Worm (Caenorhabditis elegans) whole organism, young adult: Measurements from ENCODE around the gene cylc-1.

Experiments used
- B0019.2 ChIP-seq: fragments of 200-800 bp; sonication (Bioruptor generic); conservative IDR thresholded peaks from 2 replicates; pipeline ENCODE4 v1.3.6; 2022; ENCODE audit warnings: missing genetic modification reagents, missing genetic modification characterization, missing compliant biosample characterization
- B0035.1 ChIP-seq: sonication (generic microtip); optimal IDR thresholded peaks from 2 replicates; lab custom pipeline; 2016; ENCODE audit warnings: missing genetic modification characterization, mild to moderate bottlenecking, missing compliant biosample characterization, missing genotype, missing genetic modification reagents
- F22D6.2 ChIP-seq: sonication (generic microtip); optimal IDR thresholded peaks from 2 replicates; lab custom pipeline; 2016; ENCODE audit warnings: mild to moderate bottlenecking, missing genetic modification characterization, missing compliant biosample characterization
- F23B12.7 ChIP-seq: sonication (generic microtip); optimal IDR thresholded peaks from 2 replicates; lab custom pipeline; 2017; ENCODE audit warnings: missing genetic modification characterization, mild to moderate bottlenecking, missing compliant biosample characterization, antibody characterized with exemption, moderate library complexity; ENCODE audit not compliant: insufficient read depth
- F37B4.10 ChIP-seq: fragments of 200-800 bp; sonication (Bioruptor generic); IDR thresholded peaks from 2 replicates; pipeline ENCODE4 v1.3.6; 2022; ENCODE audit warnings: missing genetic modification characterization, missing compliant biosample characterization
- K12H6.12 ChIP-seq: fragments of 200-800 bp; sonication (Bioruptor generic); optimal IDR thresholded peaks from 2 replicates; lab custom pipeline; 2018; ENCODE audit warnings: mild to moderate bottlenecking, missing genetic modification characterization, missing compliant biosample characterization
- Y53F4B.3 ChIP-seq: fragments of 200-800 bp; sonication (Bioruptor generic); IDR thresholded peaks from 2 replicates; pipeline ENCODE4 v1.3.6; 2022; ENCODE audit warnings: missing genetic modification reagents, missing genetic modification characterization, missing compliant biosample characterization
- Y53G8AR.9 ChIP-seq: fragments of 200-800 bp; sonication (Bioruptor generic); conservative IDR thresholded peaks from 2 replicates; pipeline ENCODE4 v1.3.6; 2022; ENCODE audit warnings: missing genetic modification reagents, missing genetic modification characterization, missing compliant biosample characterization
- Y67H2A.10 ChIP-seq: fragments of 200-800 bp; sonication (Bioruptor generic); conservative IDR thresholded peaks from 2 replicates; pipeline ENCODE4 v1.3.6; 2022; ENCODE audit warnings: missing genetic modification reagents, missing genetic modification characterization, missing compliant biosample characterization
- Y79H2A.3 ChIP-seq: fragments of 200-800 bp; sonication (Bioruptor generic); conservative IDR thresholded peaks from 2 replicates; pipeline ENCODE4 v1.3.6; 2022; ENCODE audit warnings: missing genetic modification reagents, missing genetic modification characterization, missing compliant biosample characterization
- akir-1 ChIP-seq: fragments of 200-800 bp; sonication (Bioruptor generic); optimal IDR thresholded peaks from 2 replicates; lab custom pipeline; 2018; ENCODE audit warnings: mild to moderate bottlenecking, missing genetic modification characterization, moderate library complexity, missing compliant biosample characterization
- athp-1 ChIP-seq: sonication (generic microtip); optimal IDR thresholded peaks from 2 replicates; lab custom pipeline; 2017; ENCODE audit warnings: mild to moderate bottlenecking, missing genetic modification characterization, missing compliant biosample characterization
- attf-6 ChIP-seq: fragments of 200-800 bp; sonication (Bioruptor generic); IDR thresholded peaks from 2 replicates; pipeline ENCODE4 v1.3.6; 2022; ENCODE audit warnings: missing genetic modification reagents, missing genetic modification characterization, missing compliant biosample characterization
- ceh-100 ChIP-seq: fragments of 200-800 bp; sonication (Bioruptor generic); IDR thresholded peaks from 2 replicates; pipeline ENCODE4 v1.3.6; 2022; ENCODE audit warnings: missing genetic modification reagents, missing genetic modification characterization, missing compliant biosample characterization
- die-1 ChIP-seq: sonication (generic microtip); optimal IDR thresholded peaks from 2 replicates; lab custom pipeline; 2016; ENCODE audit warnings: missing genotype, mild to moderate bottlenecking, missing genetic modification characterization, missing compliant biosample characterization
- egl-44 ChIP-seq: fragments of 200-800 bp; sonication (Bioruptor generic); IDR thresholded peaks from 2 replicates; pipeline ENCODE4 v1.3.6; 2022; ENCODE audit warnings: missing genetic modification reagents, missing genetic modification characterization, missing compliant biosample characterization
- egrh-3 ChIP-seq: fragments of 200-800 bp; sonication (Bioruptor generic); IDR thresholded peaks from 2 replicates; pipeline ENCODE4 v1.3.6; 2022; ENCODE audit warnings: missing genetic modification reagents, missing genetic modification characterization, missing compliant biosample characterization
- fkh-3 ChIP-seq: sonication (generic microtip); optimal IDR thresholded peaks from 2 replicates; lab custom pipeline; 2016; ENCODE audit warnings: mild to moderate bottlenecking, missing genetic modification characterization, missing compliant biosample characterization
- hlh-12 ChIP-seq: sonication (generic microtip); optimal IDR thresholded peaks from 2 replicates; lab custom pipeline; 2016; ENCODE audit warnings: missing genetic modification characterization, missing compliant biosample characterization
- hlh-26 ChIP-seq: fragments of 200-800 bp; sonication (Bioruptor generic); conservative IDR thresholded peaks from 2 replicates; pipeline ENCODE4 v1.3.6; 2022; ENCODE audit warnings: missing genetic modification reagents, missing genetic modification characterization, missing compliant biosample characterization
- hmg-1.2 ChIP-seq: fragments of 200-800 bp; sonication (Bioruptor generic); IDR thresholded peaks from 2 replicates; pipeline ENCODE4 v1.3.6; 2022; ENCODE audit warnings: missing genetic modification reagents, missing genetic modification characterization, missing compliant biosample characterization
- hsf-1 ChIP-seq: fragments of 200-800 bp; sonication (Bioruptor generic); IDR thresholded peaks from 2 replicates; pipeline ENCODE4 v1.3.6; 2022; ENCODE audit warnings: missing genetic modification reagents, missing genetic modification characterization, missing compliant biosample characterization
- lin-35 ChIP-seq, 3 experiments: fragments of 150-350 bp in 2 of 3; sonication (generic microtip) in 1 of 3; optimal IDR thresholded peaks; 2 replicates each; lab custom pipeline; 2014 to 2018; ENCODE audit warnings: missing biosample characterization in 3 of 3, missing genetic modification characterization in 3 of 3, missing genetic modification reagents in 3 of 3
- lir-1 ChIP-seq: fragments of 200-800 bp; sonication (Bioruptor generic); conservative IDR thresholded peaks from 2 replicates; pipeline ENCODE4 v1.3.6; 2022; ENCODE audit warnings: missing genetic modification reagents, missing genetic modification characterization, missing compliant biosample characterization
- madf-10 ChIP-seq: sonication (generic microtip); optimal IDR thresholded peaks from 2 replicates; lab custom pipeline; 2016; ENCODE audit warnings: mild to moderate bottlenecking, missing genetic modification characterization, missing compliant biosample characterization
- mel-28 ChIP-seq: sonication (generic microtip); optimal IDR thresholded peaks from 2 replicates; lab custom pipeline; 2016; ENCODE audit warnings: borderline replicate concordance, mild to moderate bottlenecking, missing genetic modification characterization, missing compliant biosample characterization
- nhr-120 ChIP-seq: fragments of 200-800 bp; sonication (Bioruptor generic); IDR thresholded peaks from 2 replicates; pipeline ENCODE4 v1.3.6; 2022; ENCODE audit warnings: missing genetic modification characterization, missing compliant biosample characterization
- nhr-179 ChIP-seq: sonication (generic microtip); optimal IDR thresholded peaks from 2 replicates; lab custom pipeline; 2016; ENCODE audit warnings: mild to moderate bottlenecking, missing genetic modification characterization, missing compliant biosample characterization
- nhr-90 ChIP-seq: sonication (generic microtip); optimal IDR thresholded peaks from 2 replicates; lab custom pipeline; 2016; ENCODE audit warnings: missing genotype, mild to moderate bottlenecking, missing genetic modification characterization, missing compliant biosample characterization
- pha-4 ChIP-seq: fragments of 150-350 bp; sonication (generic microtip); optimal IDR thresholded peaks from 2 replicates; lab custom pipeline; 2014; ENCODE audit warnings: missing biosample characterization, missing genetic modification reagents, missing genetic modification characterization
- repo-1 ChIP-seq: sonication (generic microtip); optimal IDR thresholded peaks from 2 replicates; lab custom pipeline; 2017; ENCODE audit warnings: mild to moderate bottlenecking, missing genetic modification characterization, missing compliant biosample characterization
- sdz-38 ChIP-seq: sonication (generic microtip); optimal IDR thresholded peaks from 2 replicates; lab custom pipeline; 2016; ENCODE audit warnings: missing genotype, missing genetic modification characterization, missing compliant biosample characterization
- tlf-1 ChIP-seq: fragments of 200-800 bp; sonication (Bioruptor generic); optimal IDR thresholded peaks from 2 replicates; lab custom pipeline; 2018; ENCODE audit warnings: mild to moderate bottlenecking, missing genetic modification characterization, missing compliant biosample characterization
- zfh-2 ChIP-seq: fragments of 200-800 bp; sonication (Bioruptor generic); conservative IDR thresholded peaks from 2 replicates; pipeline ENCODE4 v1.3.6; 2022; ENCODE audit warnings: missing genetic modification reagents, missing genetic modification characterization, missing compliant biosample characterization
- zim-3 ChIP-seq: sonication (generic microtip); optimal IDR thresholded peaks from 2 replicates; lab custom pipeline; 2017; ENCODE audit warnings: mild to moderate bottlenecking, missing genetic modification characterization, moderate library complexity, missing compliant biosample characterization
- ztf-18 ChIP-seq: sonication (generic microtip); optimal IDR thresholded peaks from 2 replicates; lab custom pipeline; 2016; ENCODE audit warnings: missing genotype, mild to moderate bottlenecking, missing genetic modification characterization, missing compliant biosample characterization
- ztf-28 ChIP-seq: fragments of 200-800 bp; sonication (Bioruptor generic); IDR thresholded peaks from 2 replicates; pipeline ENCODE4 v1.3.6; 2022; ENCODE audit warnings: missing genetic modification reagents, missing genetic modification characterization, missing compliant biosample characterization
- ztf-6 ChIP-seq: fragments of 200-800 bp; sonication (Bioruptor generic); IDR thresholded peaks from 2 replicates; pipeline ENCODE4 v1.3.6; 2022; ENCODE audit warnings: missing genetic modification reagents, missing genetic modification characterization, missing compliant biosample characterization

cylc-1 gene

ce11 chrIV:5204573-5204972 lies 21.0 kb downstream of the cylc-1 start, which contains the start of gene tni-4:
TSS of gene tni-4 (plus strand) at chrIV:5204591.
- TF ChIP-seq hmg-1.2 (GFP tag; lab: Robert Waterston, UW) (no peak), F37B4.10 (GFP tag; lab: Robert Waterston, UW) (no peak), ceh-100 (GFP tag; lab: Robert Waterston, UW) (no peak), zim-3 (tag; lab: Kevin White, UChicago) (no peak), Y53F4B.3 (GFP tag; lab: Robert Waterston, UW) (no peak), lin-35 (GFP tag; optimal IDR thresholded peaks at IDR 0.05; lab: Kevin White, UChicago) (no peak), tlf-1 (GFP tag; lab: Kevin White, UChicago) (no peak), F23B12.7 (tag; lab: Kevin White, UChicago) (no peak), ztf-28 (GFP tag; lab: Robert Waterston, UW) (no peak), Y53G8AR.9 (GFP tag; lab: Robert Waterston, UW) (no peak), ztf-6 (GFP tag; lab: Robert Waterston, UW) (no peak), nhr-90 (tag; lab: Kevin White, UChicago) (no peak), hsf-1 (GFP tag; lab: Robert Waterston, UW) (no peak), hlh-26 (GFP tag; lab: Robert Waterston, UW) (no peak), Y79H2A.3 (no peak), die-1 (tag; lab: Kevin White, UChicago) (no peak), K12H6.12 (tag; lab: Kevin White, UChicago) (no peak), nhr-120 (GFP tag; lab: Robert Waterston, UW) (no peak), egrh-3 (GFP tag; lab: Robert Waterston, UW) (no peak)

ce11 chrIV:5202575-5202974 lies 23.0 kb downstream of the cylc-1 start:
- TF ChIP-seq mel-28 (tag; lab: Kevin White, UChicago) (no peak), athp-1 (tag; lab: Kevin White, UChicago) (no peak), die-1 (tag; lab: Kevin White, UChicago) (no peak), egl-44 (GFP tag; lab: Robert Waterston, UW) (no peak), repo-1 (tag; lab: Kevin White, UChicago) (no peak)

- TF ChIP-seq Y67H2A.10 (no peak), B0019.2 (GFP tag; lab: Robert Waterston, UW) (no peak), sdz-38 (tag; lab: Kevin White, UChicago) (no peak), madf-10 (tag; lab: Kevin White, UChicago) (no peak), fkh-3 (tag; lab: Kevin White, UChicago) (no peak), ztf-18 (tag; lab: Kevin White, UChicago) (no peak), F22D6.2 (tag; lab: Kevin White, UChicago) (no peak), lir-1 (no peak), hmg-1.2 (GFP tag; lab: Robert Waterston, UW) (no peak), hlh-12 (tag; lab: Kevin White, UChicago) (no peak), nhr-179 (tag; lab: Kevin White, UChicago) (no peak), akir-1 (GFP tag; lab: Kevin White, UChicago) (no peak), pha-4 (tag; lab: Kevin White, UChicago) (no peak), zfh-2 (GFP tag; lab: Robert Waterston, UW) (no peak), Y79H2A.3 (no peak), B0035.1 (tag; lab: Kevin White, UChicago) (no peak), attf-6 (GFP tag; lab: Robert Waterston, UW) (no peak)
Observed at ce11 chrIV:5200813-5201212, 24.8 kb downstream of the cylc-1 start.
